Fruit fly (Drosophila melanogaster): ENCODE data around the gene ND-SGDH.

Gene ND-SGDH

DNA sequence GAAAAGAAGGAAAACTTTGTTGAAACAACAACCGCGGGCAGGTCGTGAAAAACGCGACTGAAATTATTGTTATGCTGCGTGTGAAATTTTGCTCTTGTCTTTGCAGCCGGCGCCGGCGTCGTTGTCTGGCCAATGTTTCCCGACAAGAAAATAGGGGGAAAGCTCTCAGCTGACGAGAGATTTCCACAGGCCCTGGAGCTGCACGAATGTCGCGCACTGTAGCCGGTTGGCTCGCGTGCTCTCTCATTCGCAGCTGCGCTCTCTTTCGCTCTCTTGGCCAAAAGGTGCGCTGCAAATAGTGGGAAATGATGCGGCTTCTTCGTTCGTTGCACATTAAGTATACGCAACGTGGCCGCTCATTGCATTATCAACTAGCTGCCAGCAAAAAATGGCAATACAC, 25.3 kb upstream of the ND-SGDH start, which contains the start of gene CG9760:
Gene CG9760 (minus strand): TSS at position 43 of the 400 bp plus-strand sequence.
- TF ChIP-seq psq (GFP tag; optimal IDR thresholded peaks at IDR 0.05), result no peak
- no peak for TF ChIP-seq CrebA (GFP tag; optimal IDR thresholded peaks at IDR 0.05; ENCODE audit: borderline replicate concordance)
- TF ChIP-seq brk (GFP tag; optimal IDR thresholded peaks at IDR 0.05), result no peak
- TF ChIP-seq N (GFP tag; optimal IDR thresholded peaks at IDR 0.05), result no peak
- TF ChIP-seq Mio (GFP tag; optimal IDR thresholded peaks at IDR 0.05), result no peak
- TF ChIP-seq CG32264 (GFP tag; optimal IDR thresholded peaks at IDR 0.05), result no peak
- TF ChIP-seq OdsH (GFP tag; optimal IDR thresholded peaks at IDR 0.05), result no peak
- no peak for TF ChIP-seq GATAd (GFP tag; optimal IDR thresholded peaks at IDR 0.05)
- no peak for TF ChIP-seq Dfd (GFP tag; optimal IDR thresholded peaks at IDR 0.05)
- TF ChIP-seq Myc (optimal IDR thresholded peaks at IDR 0.05), result no peak
- no peak for TF ChIP-seq HLH106 (tag; optimal IDR thresholded peaks at IDR 0.05)
- TF ChIP-seq ey (GFP tag; optimal IDR thresholded peaks at IDR 0.05), result no peak
- no peak for TF ChIP-seq dmrt93B (GFP tag; optimal IDR thresholded peaks at IDR 0.05)
- TF ChIP-seq Hr78 (GFP tag; optimal IDR thresholded peaks at IDR 0.05), result no peak
- TF ChIP-seq jim (GFP tag; optimal IDR thresholded peaks at IDR 0.05), result no peak
- no peak for TF ChIP-seq br (GFP tag; optimal IDR thresholded peaks at IDR 0.05)
- no peak for TF ChIP-seq Hr83 (GFP tag; optimal IDR thresholded peaks at IDR 0.05; ENCODE audit: poor library complexity, severe bottlenecking)
- no peak for TF ChIP-seq woc (GFP tag; optimal IDR thresholded peaks at IDR 0.05)

dm6 chr3L:12163082-12163481, 24.7 kb upstream of the ND-SGDH start:
- no peak for TF ChIP-seq Myc (optimal IDR thresholded peaks at IDR 0.05)
- no peak for TF ChIP-seq jim (GFP tag; optimal IDR thresholded peaks at IDR 0.05)
- TF ChIP-seq GATAd (GFP tag; optimal IDR thresholded peaks at IDR 0.05), result no peak
- no peak for TF ChIP-seq sage (GFP tag; optimal IDR thresholded peaks at IDR 0.05)
- TF ChIP-seq sv (GFP tag; optimal IDR thresholded peaks at IDR 0.05), result no peak

DNA sequence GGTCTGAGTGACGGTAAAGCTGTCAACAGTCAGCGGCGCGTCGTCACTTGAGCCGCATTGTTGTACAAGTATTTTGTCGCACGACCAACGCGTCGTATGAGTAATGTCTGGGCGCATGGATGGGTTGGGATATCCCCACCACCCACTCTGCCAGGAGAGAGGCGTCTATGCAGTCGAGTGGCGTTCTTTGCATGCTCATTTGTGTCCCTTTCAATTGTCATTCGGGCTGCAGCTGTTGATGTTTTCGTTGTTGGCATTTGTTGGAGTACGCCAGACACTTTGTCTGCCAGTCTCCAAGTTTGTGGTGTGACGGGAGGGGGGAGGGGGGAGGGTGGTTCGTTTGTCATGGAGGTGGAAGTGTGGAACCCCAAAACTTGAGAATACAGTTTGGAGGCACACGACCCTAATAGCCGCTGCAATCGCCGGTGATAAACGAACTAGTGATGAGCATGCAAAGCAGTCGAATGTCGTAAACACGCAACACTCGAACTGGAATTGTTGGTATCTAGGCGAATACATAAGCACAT, 23.8 kb upstream of the ND-SGDH start:
- TF ChIP-seq tai (GFP tag; optimal IDR thresholded peaks at IDR 0.05) (no peak), Dfd (GFP tag; optimal IDR thresholded peaks at IDR 0.05) (no peak), CrebA (GFP tag; optimal IDR thresholded peaks at IDR 0.05; ENCODE audit: borderline replicate concordance) (no peak), OdsH (GFP tag; optimal IDR thresholded peaks at IDR 0.05) (no peak), psq (GFP tag; optimal IDR thresholded peaks at IDR 0.05) (no peak), lola (GFP tag; optimal IDR thresholded peaks at IDR 0.05) (no peak), N (GFP tag; optimal IDR thresholded peaks at IDR 0.05) (no peak), usp (GFP tag; optimal IDR thresholded peaks at IDR 0.05) (no peak), Myc (optimal IDR thresholded peaks at IDR 0.05) (no peak), Abd-B (GFP tag; optimal IDR thresholded peaks at IDR 0.05) (no peak), fru (GFP tag; optimal IDR thresholded peaks at IDR 0.05) (no peak)

- TF ChIP-seq Rel (GFP tag; optimal IDR thresholded peaks at IDR 0.05) (no peak), Rel (tag; optimal IDR thresholded peaks at IDR 0.05) (peak; percentile 82), foxo (GFP tag; optimal IDR thresholded peaks at IDR 0.05) (no peak)
These were observed 10.6 kb upstream of the ND-SGDH start, which contains the start of gene CG32099 for dm6 chr3L:12149024-12149423. Gene CG32099, plus strand, starts transcription at chr3L:12149273.

DNA sequence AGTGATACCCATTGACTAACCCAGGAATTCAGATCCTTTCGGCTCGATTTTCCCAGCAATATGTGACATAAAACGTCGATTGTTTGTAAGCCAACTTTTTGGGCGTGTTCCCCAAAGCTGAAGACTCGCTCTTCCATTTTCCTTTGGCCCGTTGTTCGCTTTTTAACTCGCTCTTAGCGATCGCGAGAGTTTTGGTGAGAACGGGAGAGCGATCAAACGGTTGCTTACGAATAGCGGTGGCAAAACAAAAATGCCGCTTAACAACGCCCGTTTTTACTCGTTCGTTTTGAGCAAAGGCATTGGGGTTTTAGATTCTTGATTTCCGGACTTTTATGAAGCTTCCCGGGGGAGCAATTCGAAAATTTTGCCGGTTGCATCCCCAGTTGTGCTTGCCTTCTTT, 8.6 kb upstream of the ND-SGDH start:
- no peak for TF ChIP-seq CrebA (GFP tag; optimal IDR thresholded peaks at IDR 0.05; ENCODE audit: borderline replicate concordance)
- TF ChIP-seq psq (GFP tag; optimal IDR thresholded peaks at IDR 0.05), result peak; percentile 80
- TF ChIP-seq pan (optimal IDR thresholded peaks at IDR 0.05), result no peak
- TF ChIP-seq CG32264 (GFP tag; optimal IDR thresholded peaks at IDR 0.05), result no peak
- no peak for TF ChIP-seq Vsx2 (GFP tag; optimal IDR thresholded peaks at IDR 0.05; ENCODE audit: partially characterized antibody)
